Worm (Caenorhabditis elegans) whole organism, mixed stage, embryonic: ENCODE measurements around the gene dhc-4.
"Not testable (repeated sequence)": the region's sequence is repeated elsewhere in the genome, so short reads cannot be mapped to it uniquely, and the experiment has no call there.

Experiments
- lsy-2 ChIP-seq: fragments of 150-350 bp; optimal IDR thresholded peaks from 2 replicates; lab custom pipeline; 2014; ENCODE audit warnings: missing biosample characterization, missing genetic modification characterization
- pha-4 ChIP-seq: fragments of 150-350 bp; optimal IDR thresholded peaks from 2 replicates; lab custom pipeline; 2018; ENCODE audit warnings: missing biosample characterization, missing genetic modification reagents, missing genetic modification characterization
- snpc-4 ChIP-seq: fragments of 150-350 bp; optimal IDR thresholded peaks from 2 replicates; lab custom pipeline; 2014; ENCODE audit warnings: missing biosample characterization, missing genetic modification characterization

ce11 chrIII:11029337-11029736, 59.6 kb downstream of the dhc-4 start, which contains the start of gene Y48A6B.8:
- not testable (repeated sequence) for TF ChIP-seq snpc-4, pha-4, lsy-2 (tag; lab: Kevin White, UChicago)
